Worm (Caenorhabditis elegans): ENCODE measurements around the gene K08F4.3.

- TF ChIP-seq ceh-40 (GFP tag; IDR thresholded peaks at IDR 0.05) (no peak), hrde-1 (tag; optimal IDR thresholded peaks at IDR 0.05; ENCODE audit: borderline replicate concordance) (no peak), unc-62 (GFP tag; optimal IDR thresholded peaks at IDR 0.05) (no peak), somi-1 (GFP tag; optimal IDR thresholded peaks at IDR 0.05) (no peak), pha-4 (tag; optimal IDR thresholded peaks at IDR 0.05) (no peak), snpc-4 (GFP tag; optimal IDR thresholded peaks at IDR 0.05) (no peak), snpc-4 (tag; optimal IDR thresholded peaks at IDR 0.05) (no peak), ceh-91 (GFP tag; IDR thresholded peaks at IDR 0.05) (no peak)
These were observed 41.8 kb downstream of the K08F4.3 start for ce11 chrIV:10170808-10171207.
